Fruit fly (Drosophila melanogaster) ovary, adult (tissue): Measurements from ENCODE around the gene CG7607.

Experiments
- CG17801 ChIP-seq: fragments of 200-800 bp; optimal IDR thresholded peaks from 2 replicates; lab custom pipeline; 2019; ENCODE audit warnings: missing biosample characterization, mild to moderate bottlenecking, missing genetic modification characterization, moderate library complexity; ENCODE audit not compliant: partially characterized antibody

Gene CG7607

DNA sequence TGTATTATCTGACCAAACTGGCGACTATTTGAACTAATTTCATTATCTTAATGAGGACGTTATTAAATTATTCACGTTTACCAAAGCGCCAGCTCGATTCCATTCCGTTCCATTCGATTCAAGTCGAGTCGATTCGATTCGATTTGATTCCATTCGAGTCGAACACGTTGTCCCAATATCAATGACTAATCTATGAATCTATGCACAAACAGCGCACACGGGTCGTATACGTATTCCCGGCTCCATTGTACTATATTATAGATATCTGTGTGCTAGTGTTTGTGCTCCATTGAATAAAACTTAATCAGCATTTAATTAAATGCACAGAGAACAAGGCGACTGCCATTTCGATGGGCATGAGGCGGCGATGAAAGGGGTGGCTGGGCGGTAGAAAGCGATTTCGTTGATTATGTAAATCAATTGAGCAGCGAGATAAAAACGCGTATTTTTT, 39.8 kb downstream of the CG7607 start:
- no peak for TF ChIP-seq CG17801 (GFP tag; lab: Kevin White, UChicago)

- peak; percentile 34 for TF ChIP-seq CG17801 (GFP tag; lab: Kevin White, UChicago)
Observed at dm6 chr3L:11241949-11242348, 42.5 kb downstream of the CG7607 start.

dm6 chr3L:11242410-11243291, 43.2 kb downstream of the CG7607 start:
- no peak for TF ChIP-seq CG17801 (GFP tag; lab: Kevin White, UChicago)

- no peak for TF ChIP-seq CG17801 (GFP tag; lab: Kevin White, UChicago)
Observed at dm6 chr3L:11243292-11243670, 43.9 kb downstream of the CG7607 start.

- no peak for TF ChIP-seq CG17801 (GFP tag; lab: Kevin White, UChicago)
Observed at dm6 chr3L:11244024-11244576, 44.7 kb downstream of the CG7607 start.

dm6 chr3L:11246046-11246887, 46.8 kb downstream of the CG7607 start:
- peak; percentile 95 for TF ChIP-seq CG17801 (GFP tag; lab: Kevin White, UChicago)

- TF ChIP-seq CG17801 (GFP tag; lab: Kevin White, UChicago): peak; percentile 68
Observed at dm6 chr3L:11247370-11248255, 48.2 kb downstream of the CG7607 start.

DNA sequence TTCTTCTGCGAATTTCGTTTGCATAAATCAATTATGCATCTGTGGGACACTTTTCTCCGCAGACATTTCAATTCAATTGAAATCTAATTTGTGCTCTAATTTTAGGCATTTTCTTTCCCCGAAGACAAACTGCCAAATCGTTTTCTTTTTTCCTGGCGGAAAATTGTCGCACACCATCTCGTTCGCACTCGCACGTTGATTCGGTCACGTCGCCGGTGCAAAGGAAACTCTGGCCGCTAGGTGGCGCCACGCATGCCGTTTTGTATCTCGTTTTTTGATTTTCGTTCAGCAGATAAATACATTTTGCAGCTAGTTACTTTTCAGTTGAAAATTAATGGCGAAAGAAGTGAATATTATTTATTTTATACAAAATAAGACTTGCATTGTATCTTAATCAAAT, 48.9 kb downstream of the CG7607 start:
- TF ChIP-seq CG17801 (GFP tag; lab: Kevin White, UChicago): peak; percentile 3
